Worm (Caenorhabditis elegans) whole organism, mixed stage, embryonic: ENCODE measurements around the gene mks-2.

Experiments
- M03D4.4 ChIP-seq: sonication (generic microtip); optimal IDR thresholded peaks from 2 replicates; lab custom pipeline; 2017; ENCODE audit warnings: mild to moderate bottlenecking, missing genetic modification characterization, missing compliant biosample characterization
- bed-3 ChIP-seq: fragments of 200-800 bp; sonication (Bioruptor generic); optimal IDR thresholded peaks from 3 replicates; lab custom pipeline; 2018; ENCODE audit warnings: mild to moderate bottlenecking, missing genetic modification characterization, moderate library complexity, missing compliant biosample characterization
- ceh-39 ChIP-seq: fragments of 150-350 bp; optimal IDR thresholded peaks from 2 replicates; lab custom pipeline; 2014; ENCODE audit warnings: missing biosample characterization, missing genetic modification characterization
- ceh-43 ChIP-seq: fragments of 200-800 bp; sonication (Bioruptor generic); optimal IDR thresholded peaks from 2 replicates; lab custom pipeline; 2018; ENCODE audit warnings: mild to moderate bottlenecking, missing genetic modification characterization, moderate library complexity, missing compliant biosample characterization
- ceh-83 ChIP-seq: fragments of 200-800 bp; sonication (Bioruptor generic); optimal IDR thresholded peaks from 2 replicates; lab custom pipeline; 2018; ENCODE audit warnings: mild to moderate bottlenecking, missing genetic modification characterization, missing compliant biosample characterization
- ces-1 ChIP-seq: fragments of 150-350 bp; optimal IDR thresholded peaks from 2 replicates; lab custom pipeline; 2014; ENCODE audit warnings: missing biosample characterization, missing genetic modification reagents, missing genetic modification characterization
- cnd-1 ChIP-seq: fragments of 200-800 bp; sonication (Bioruptor generic); optimal IDR thresholded peaks from 2 replicates; lab custom pipeline; 2018; ENCODE audit warnings: mild to moderate bottlenecking, missing genetic modification characterization, missing compliant biosample characterization
- drap-1 ChIP-seq: fragments of 200-800 bp; sonication (Bioruptor generic); optimal IDR thresholded peaks from 3 replicates; lab custom pipeline; 2018; ENCODE audit warnings: mild to moderate bottlenecking, missing genetic modification characterization, missing compliant biosample characterization
- elt-1 ChIP-seq: sonication (generic microtip); optimal IDR thresholded peaks from 2 replicates; lab custom pipeline; 2017; ENCODE audit warnings: missing genetic modification characterization, mild to moderate bottlenecking, missing compliant biosample characterization, antibody characterized with exemption, moderate library complexity, borderline replicate concordance; ENCODE audit not compliant: insufficient read depth
- elt-3 ChIP-seq: fragments of 150-350 bp; optimal IDR thresholded peaks from 2 replicates; lab custom pipeline; 2014; ENCODE audit warnings: missing biosample characterization, missing genetic modification characterization
- flh-1 ChIP-seq: fragments of 200-800 bp; sonication (Bioruptor generic); optimal IDR thresholded peaks from 2 replicates; lab custom pipeline; 2018; ENCODE audit warnings: mild to moderate bottlenecking, missing genetic modification characterization, moderate library complexity, missing compliant biosample characterization
- ham-2 ChIP-seq: fragments of 200-800 bp; sonication (Bioruptor generic); optimal IDR thresholded peaks from 2 replicates; lab custom pipeline; 2018; ENCODE audit warnings: mild to moderate bottlenecking, missing genetic modification characterization, missing compliant biosample characterization
- hlh-1 ChIP-seq: fragments of 150-350 bp; optimal IDR thresholded peaks from 2 replicates; lab custom pipeline; 2014; ENCODE audit warnings: missing biosample characterization, missing genetic modification reagents, missing genetic modification characterization
- lin-13 ChIP-seq: fragments of 150-350 bp; optimal IDR thresholded peaks from 2 replicates; lab custom pipeline; 2014; ENCODE audit warnings: missing biosample characterization, missing genetic modification characterization
- lin-32 ChIP-seq: fragments of 200-800 bp; sonication (Bioruptor generic); optimal IDR thresholded peaks from 2 replicates; lab custom pipeline; 2018; ENCODE audit warnings: mild to moderate bottlenecking, missing genetic modification characterization, missing compliant biosample characterization
- lsy-2 ChIP-seq: fragments of 150-350 bp; optimal IDR thresholded peaks from 2 replicates; lab custom pipeline; 2014; ENCODE audit warnings: missing biosample characterization, missing genetic modification characterization
- mab-5 ChIP-seq: fragments of 150-350 bp; optimal IDR thresholded peaks from 2 replicates; lab custom pipeline; 2014; ENCODE audit warnings: missing biosample characterization, missing genetic modification characterization
- mep-1 ChIP-seq: fragments of 150-350 bp; optimal IDR thresholded peaks from 2 replicates; lab custom pipeline; 2017; ENCODE audit warnings: missing biosample characterization, missing genetic modification reagents, missing genetic modification characterization, inconsistent platforms
- mls-2 ChIP-seq: sonication (generic microtip); optimal IDR thresholded peaks from 2 replicates; lab custom pipeline; 2016; ENCODE audit warnings: mild to moderate bottlenecking, missing genetic modification characterization, moderate library complexity, missing compliant biosample characterization
- nhr-2 ChIP-seq: fragments of 150-350 bp; optimal IDR thresholded peaks from 2 replicates; lab custom pipeline; 2014; ENCODE audit warnings: missing biosample characterization, missing genetic modification characterization
- nhr-237 ChIP-seq: fragments of 150-350 bp; optimal IDR thresholded peaks from 2 replicates; lab custom pipeline; 2014; ENCODE audit warnings: missing biosample characterization, missing genetic modification characterization
- nhr-28 ChIP-seq: fragments of 150-350 bp; optimal IDR thresholded peaks from 2 replicates; lab custom pipeline; 2014; ENCODE audit warnings: missing biosample characterization, missing genetic modification characterization
- nhr-76 ChIP-seq: sonication (generic microtip); optimal IDR thresholded peaks from 2 replicates; lab custom pipeline; 2017; ENCODE audit warnings: missing biosample characterization, missing genetic modification characterization
- pha-4 ChIP-seq: fragments of 150-350 bp; optimal IDR thresholded peaks from 2 replicates; lab custom pipeline; 2018; ENCODE audit warnings: missing biosample characterization, missing genetic modification reagents, missing genetic modification characterization
- sem-2 ChIP-seq: fragments of 200-800 bp; sonication (Bioruptor generic); optimal IDR thresholded peaks from 2 replicates; lab custom pipeline; 2018; ENCODE audit warnings: mild to moderate bottlenecking, missing genetic modification characterization, missing compliant biosample characterization
- snpc-4 ChIP-seq: fragments of 150-350 bp; optimal IDR thresholded peaks from 2 replicates; lab custom pipeline; 2014; ENCODE audit warnings: missing biosample characterization, missing genetic modification characterization
- tbx-8 ChIP-seq: fragments of 200-800 bp; sonication (Bioruptor generic); optimal IDR thresholded peaks from 2 replicates; lab custom pipeline; 2018; ENCODE audit warnings: mild to moderate bottlenecking, missing genetic modification characterization, moderate library complexity, missing compliant biosample characterization
- unc-120 ChIP-seq: sonication (generic microtip); optimal IDR thresholded peaks from 2 replicates; lab custom pipeline; 2017; ENCODE audit warnings: missing genetic modification characterization, missing compliant biosample characterization; ENCODE audit not compliant: poor library complexity, severe bottlenecking
- unc-39 ChIP-seq: fragments of 150-350 bp; optimal IDR thresholded peaks from 2 replicates; lab custom pipeline; 2014; ENCODE audit warnings: missing biosample characterization, missing genetic modification characterization
- unc-62 ChIP-seq: fragments of 150-350 bp; optimal IDR thresholded peaks from 2 replicates; lab custom pipeline; 2014; ENCODE audit warnings: missing biosample characterization, missing genetic modification reagents, missing genetic modification characterization
- zip-8 ChIP-seq: fragments of 150-350 bp; optimal IDR thresholded peaks from 2 replicates; lab custom pipeline; 2014; ENCODE audit warnings: missing biosample characterization, missing genetic modification characterization
- ztf-11 ChIP-seq: fragments of 150-350 bp; optimal IDR thresholded peaks from 2 replicates; lab custom pipeline; 2014; ENCODE audit warnings: missing biosample characterization, missing genetic modification characterization

mks-2 gene

DNA sequence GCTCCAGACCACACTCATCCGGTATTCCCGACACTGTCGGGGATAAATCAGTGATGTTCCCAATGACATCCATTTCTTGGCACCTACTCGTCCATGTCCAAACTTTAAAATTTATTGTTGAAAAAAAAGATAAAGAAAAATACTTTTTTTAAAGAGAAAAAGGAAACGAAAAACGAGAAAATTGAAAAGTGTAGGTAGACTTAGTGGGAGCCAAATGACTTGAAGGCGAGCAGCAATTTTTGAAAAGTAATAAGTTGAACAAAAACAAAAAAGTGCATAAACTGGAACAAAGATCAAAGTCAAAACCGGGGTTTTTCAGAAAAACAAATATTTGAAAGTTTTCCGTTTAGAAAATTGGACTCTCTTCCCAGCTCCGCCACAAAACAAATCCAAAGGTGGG lies 11.1 kb downstream of the mks-2 start, which contains the start of gene daf-37:
daf-37 (minus strand) TSS at position 101 of the 400 bp plus-strand sequence.
- TF ChIP-seq ceh-83 (GFP tag; lab: Kevin White, UChicago) (no peak), ztf-11 (tag; lab: Kevin White, UChicago) (no peak), flh-1 (no peak), nhr-237 (tag; lab: Kevin White, UChicago) (no peak), nhr-28 (tag; lab: Kevin White, UChicago) (no peak), pha-4 (no peak), ceh-39 (tag; lab: Kevin White, UChicago) (no peak), ceh-43 (GFP tag; lab: Kevin White, UChicago) (no peak), nhr-2 (tag; lab: Kevin White, UChicago) (no peak), mls-2 (tag; lab: Kevin White, UChicago) (no peak), lin-13 (tag; lab: Kevin White, UChicago) (no peak), lin-32 (GFP tag; lab: Kevin White, UChicago) (no peak), M03D4.4 (tag; lab: Kevin White, UChicago) (no peak)

- TF ChIP-seq snpc-4 (no peak), cnd-1 (tag; lab: Kevin White, UChicago) (no peak), mab-5 (tag; lab: Kevin White, UChicago) (no peak), unc-39 (tag; lab: Kevin White, UChicago) (no peak), lin-32 (GFP tag; lab: Kevin White, UChicago) (no peak), nhr-2 (tag; lab: Kevin White, UChicago) (no peak), hlh-1 (no peak), ceh-39 (tag; lab: Kevin White, UChicago) (no peak), zip-8 (tag; lab: Kevin White, UChicago) (no peak), lin-13 (tag; lab: Kevin White, UChicago) (no peak)
These were observed 12.0 kb downstream of the mks-2 start for ce11 chrII:6207252-6207651.

DNA sequence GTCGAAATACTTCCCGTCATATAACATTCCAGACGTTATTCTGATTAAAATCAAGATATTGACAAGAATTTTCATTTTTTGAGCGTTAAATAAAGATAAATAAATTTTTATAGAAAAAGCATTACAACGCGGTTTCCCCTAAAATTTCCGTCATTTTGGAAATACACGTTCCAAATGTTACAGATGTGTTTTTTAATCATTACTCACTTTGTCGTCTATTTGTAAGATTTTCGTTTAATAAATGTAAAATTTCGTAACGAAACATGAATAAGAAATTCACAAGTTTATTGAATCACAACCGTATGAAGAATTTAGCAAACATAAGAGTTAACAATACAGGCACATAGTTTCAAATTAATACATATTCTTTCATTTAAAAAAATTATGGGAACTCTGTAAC lies 16.3 kb downstream of the mks-2 start, which contains the start of gene C30B5.17:
C30B5.17 (minus strand) TSS at position 101 of the 400 bp plus-strand sequence.
- TF ChIP-seq ceh-43 (GFP tag; lab: Kevin White, UChicago): no peak
- TF ChIP-seq lin-32 (GFP tag; lab: Kevin White, UChicago): no peak
- no peak for TF ChIP-seq elt-1 (tag; lab: Kevin White, UChicago)
- TF ChIP-seq mls-2 (tag; lab: Kevin White, UChicago): no peak
- no peak for TF ChIP-seq M03D4.4 (tag; lab: Kevin White, UChicago)
- TF ChIP-seq elt-3 (tag; lab: Kevin White, UChicago): no peak
- no peak for TF ChIP-seq lin-13 (tag; lab: Kevin White, UChicago)
- TF ChIP-seq snpc-4: no peak

- TF ChIP-seq lin-13 (tag; lab: Kevin White, UChicago): no peak
- no peak for TF ChIP-seq ces-1 (GFP tag; lab: Kevin White, UChicago)
- no peak for TF ChIP-seq ham-2 (GFP tag; lab: Kevin White, UChicago)
- no peak for TF ChIP-seq elt-1 (tag; lab: Kevin White, UChicago)
- no peak for TF ChIP-seq elt-3 (tag; lab: Kevin White, UChicago)
- TF ChIP-seq hlh-1: no peak
- no peak for TF ChIP-seq lin-32 (GFP tag; lab: Kevin White, UChicago)
These were observed 20.2 kb downstream of the mks-2 start for ce11 chrII:6199010-6199409.

DNA sequence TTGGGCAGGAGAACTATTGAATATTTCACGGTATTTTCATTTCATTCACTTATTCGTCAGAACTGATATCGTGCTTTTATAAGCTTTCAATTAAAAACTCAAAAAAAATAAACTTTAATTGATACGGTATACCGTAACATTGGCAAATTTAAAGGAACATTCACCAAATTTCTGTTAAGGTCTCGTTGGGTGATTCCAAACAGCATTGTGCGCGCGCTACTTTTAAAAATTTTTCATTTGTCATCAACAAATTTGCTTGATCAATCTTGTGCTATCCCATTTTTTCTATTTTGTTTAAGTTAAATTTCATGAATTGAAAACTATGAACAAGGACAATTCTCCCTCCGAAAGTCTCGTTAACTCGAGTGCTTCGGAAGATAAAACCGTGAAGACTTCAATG lies 20.8 kb downstream of the mks-2 start, which contains the start of gene szy-4:
szy-4 (plus strand) TSS at position 229 of the 400 bp plus-strand sequence.
- no peak for TF ChIP-seq unc-62 (GFP tag; lab: Kevin White, UChicago)
- TF ChIP-seq ceh-39 (tag; lab: Kevin White, UChicago): no peak
- TF ChIP-seq drap-1 (GFP tag; lab: Kevin White, UChicago): no peak
- no peak for TF ChIP-seq unc-39 (tag; lab: Kevin White, UChicago)
- no peak for TF ChIP-seq M03D4.4 (tag; lab: Kevin White, UChicago)
- TF ChIP-seq hlh-1: no peak
- no peak for TF ChIP-seq tbx-8 (GFP tag; lab: Kevin White, UChicago)
- no peak for TF ChIP-seq nhr-76 (tag; lab: Kevin White, UChicago)
- no peak for TF ChIP-seq unc-120 (tag; lab: Kevin White, UChicago)

ce11 chrII:6196875-6197274 lies 22.4 kb downstream of the mks-2 start, which contains the start of the genes rbmx-2 and C30B5.2:
Gene rbmx-2 (minus strand): TSS chrII:6196948.
Gene C30B5.2 (plus strand): TSS chrII:6197180.
- TF ChIP-seq snpc-4 (no peak), bed-3 (GFP tag; lab: Kevin White, UChicago) (no peak), sem-2 (GFP tag; lab: Kevin White, UChicago) (no peak), ces-1 (GFP tag; lab: Kevin White, UChicago) (peak; percentile 78), ham-2 (GFP tag; lab: Kevin White, UChicago) (no peak), flh-1 (no peak), unc-120 (tag; lab: Kevin White, UChicago) (peak; percentile 73), lsy-2 (tag; lab: Kevin White, UChicago) (peak; percentile 90), mep-1 (tag; lab: Kevin White, UChicago) (peak; percentile 53)
